Worm (Caenorhabditis elegans) whole organism, L4/young adult: ENCODE results near the gene Y44A6C.2.

Experiments
- dao-5 ChIP-seq: sonication (generic microtip); optimal IDR thresholded peaks from 2 replicates; lab custom pipeline; 2016; ENCODE audit warnings: missing genotype, missing genetic modification characterization, moderate library complexity, missing compliant biosample characterization
- him-1 ChIP-seq: sonication (generic microtip); optimal IDR thresholded peaks from 2 replicates; lab custom pipeline; 2016; ENCODE audit warnings: missing genotype, missing genetic modification reagents, missing genetic modification characterization, missing compliant biosample characterization

DNA sequence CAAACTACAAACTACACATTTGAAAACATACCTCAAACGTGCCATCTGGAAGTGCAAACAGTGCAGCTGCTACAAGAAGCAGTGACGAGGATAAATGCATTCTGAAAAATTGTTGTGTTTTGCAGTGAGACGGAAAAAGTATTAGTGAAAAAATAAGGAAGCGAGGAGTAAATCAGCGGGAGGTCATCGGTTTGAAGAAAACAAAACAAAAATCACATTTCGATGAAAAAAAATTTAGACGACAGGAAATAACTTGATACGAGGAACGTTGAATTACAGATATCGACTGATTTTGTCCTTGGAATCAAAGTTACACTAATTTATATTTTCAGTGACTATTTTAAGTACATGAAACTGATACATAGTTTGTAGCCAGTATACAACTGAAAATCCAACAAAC, 30.4 kb upstream of the Y44A6C.2 start, which contains the start of gene F53F8.4:
- TF ChIP-seq dao-5 (no peak), him-1 (tag; lab: Kevin White, UChicago) (no peak)
